Worm (Caenorhabditis elegans): ENCODE data around the gene Y11D7A.5.
A peak's percentile ranks its signal among the peaks of the same experiment; 100 is the strongest.
"Not testable (repeated sequence)": the region's sequence is repeated elsewhere in the genome, so short reads cannot be mapped to it uniquely, and the experiment has no call there.

Y11D7A.5 gene

ce11 chrIV:9256865-9257264 lies 11.5 kb upstream of the Y11D7A.5 start:
- TF ChIP-seq nhr-11 (tag; optimal IDR thresholded peaks at IDR 0.05) (no peak), unc-39 (tag; optimal IDR thresholded peaks at IDR 0.05) (no peak), mml-1 (tag; optimal IDR thresholded peaks at IDR 0.05) (no peak), nhr-237 (tag; optimal IDR thresholded peaks at IDR 0.05) (no peak), tbx-2 (tag; optimal IDR thresholded peaks at IDR 0.05) (no peak), nhr-77 (tag; optimal IDR thresholded peaks at IDR 0.05) (no peak), fkh-2 (tag; optimal IDR thresholded peaks at IDR 0.05) (no peak), ceh-28 (tag; optimal IDR thresholded peaks at IDR 0.05) (no peak), ztf-11 (tag; optimal IDR thresholded peaks at IDR 0.05) (no peak), nhr-28 (tag; optimal IDR thresholded peaks at IDR 0.05) (no peak), R02D3.7 (tag; optimal IDR thresholded peaks at IDR 0.05) (no peak), fkh-10 (GFP tag; optimal IDR thresholded peaks at IDR 0.05) (no peak), nfya-1 (tag; optimal IDR thresholded peaks at IDR 0.05; ENCODE audit: insufficient read depth) (no peak), nhr-67 (tag; optimal IDR thresholded peaks at IDR 0.05) (no peak), ZK546.5 (tag; optimal IDR thresholded peaks at IDR 0.05) (no peak), nhr-43 (tag; optimal IDR thresholded peaks at IDR 0.05; ENCODE audit: poor library complexity, severe bottlenecking) (no peak), elt-3 (tag; optimal IDR thresholded peaks at IDR 0.05) (no peak)

- TF ChIP-seq nhr-12 (tag; optimal IDR thresholded peaks at IDR 0.05) (no peak), pha-4 (tag; optimal IDR thresholded peaks at IDR 0.05) (no peak), nhr-237 (tag; optimal IDR thresholded peaks at IDR 0.05) (no peak), fos-1 (tag; optimal IDR thresholded peaks at IDR 0.05) (no peak), daf-12 (tag; optimal IDR thresholded peaks at IDR 0.05) (no peak), nhr-23 (tag; optimal IDR thresholded peaks at IDR 0.05) (no peak), ceh-82 (tag; optimal IDR thresholded peaks at IDR 0.05) (no peak), R02D3.7 (tag; optimal IDR thresholded peaks at IDR 0.05) (no peak), tbx-2 (tag; optimal IDR thresholded peaks at IDR 0.05) (no peak), nhr-43 (tag; optimal IDR thresholded peaks at IDR 0.05; ENCODE audit: poor library complexity, severe bottlenecking) (no peak), eor-1 (tag; optimal IDR thresholded peaks at IDR 0.05) (no peak), nhr-11 (tag; optimal IDR thresholded peaks at IDR 0.05) (no peak), lsy-12 (tag; optimal IDR thresholded peaks at IDR 0.05) (no peak), ztf-4 (tag; optimal IDR thresholded peaks at IDR 0.05) (no peak), ama-1 (optimal IDR thresholded peaks at IDR 0.05) (no peak), lin-39 (tag; optimal IDR thresholded peaks at IDR 0.05) (no peak), egl-27 (tag; optimal IDR thresholded peaks at IDR 0.05) (no peak), ceh-28 (tag; optimal IDR thresholded peaks at IDR 0.05) (no peak), nhr-25 (tag; optimal IDR thresholded peaks at IDR 0.05) (no peak)
Measured at ce11 chrIV:9256017-9256416, 10.7 kb upstream of the Y11D7A.5 start, which contains the start of gene Y11D7A.9. Gene Y11D7A.9, minus strand, starts transcription at chrIV:9256117.

ce11 chrIV:9251079-9251478 lies 5.8 kb upstream of the Y11D7A.5 start, which contains the start of gene Y11D7A.8:
Gene Y11D7A.8, plus strand, starts transcription at chrIV:9251379.
- TF ChIP-seq mdl-1 (tag; optimal IDR thresholded peaks at IDR 0.05) (no peak), nhr-12 (tag; optimal IDR thresholded peaks at IDR 0.05) (no peak), nhr-67 (tag; optimal IDR thresholded peaks at IDR 0.05) (no peak), aly-2 (tag; optimal IDR thresholded peaks at IDR 0.05) (no peak), elt-3 (tag; optimal IDR thresholded peaks at IDR 0.05) (no peak), nhr-25 (tag; optimal IDR thresholded peaks at IDR 0.05) (no peak), ZK546.5 (tag; optimal IDR thresholded peaks at IDR 0.05) (no peak)

DNA sequence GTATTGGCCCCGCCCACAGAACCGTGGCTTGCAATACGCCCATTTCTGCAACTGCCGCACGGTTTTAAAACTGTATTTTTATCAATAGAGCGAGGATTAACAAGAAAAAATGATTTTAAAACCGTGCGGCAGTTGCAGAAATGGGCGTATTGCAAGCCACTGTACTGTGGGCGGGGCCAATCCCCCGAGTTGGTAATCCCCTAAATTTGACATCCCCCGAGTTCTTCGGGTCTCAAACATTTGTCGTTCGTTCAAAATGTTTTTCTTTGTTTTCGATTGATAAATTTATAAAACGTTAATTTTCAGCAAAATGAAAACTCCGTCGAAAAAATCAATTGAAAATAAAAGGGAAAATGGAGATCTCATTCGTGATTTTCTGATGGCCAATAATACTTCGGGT lies 3.9 kb upstream of the Y11D7A.5 start, which contains the start of gene Y11D7A.7:
TSS of gene Y11D7A.7 (plus strand) at position 301 of the 400 bp plus-strand sequence.
- not testable (repeated sequence) for TF ChIP-seq egl-5 (tag; optimal IDR thresholded peaks at IDR 0.05); ZK546.5 (tag; optimal IDR thresholded peaks at IDR 0.05); fkh-10 (GFP tag; optimal IDR thresholded peaks at IDR 0.05)

ce11 chrIV:9243670-9244069 lies 1.7 kb downstream of the Y11D7A.5 start, which contains the start of gene rab-28:
Gene rab-28, minus strand, starts transcription at chrIV:9244012.
- no peak for TF ChIP-seq nhr-12 (tag; optimal IDR thresholded peaks at IDR 0.05)
- no peak for TF ChIP-seq nhr-25 (tag; optimal IDR thresholded peaks at IDR 0.05)

DNA sequence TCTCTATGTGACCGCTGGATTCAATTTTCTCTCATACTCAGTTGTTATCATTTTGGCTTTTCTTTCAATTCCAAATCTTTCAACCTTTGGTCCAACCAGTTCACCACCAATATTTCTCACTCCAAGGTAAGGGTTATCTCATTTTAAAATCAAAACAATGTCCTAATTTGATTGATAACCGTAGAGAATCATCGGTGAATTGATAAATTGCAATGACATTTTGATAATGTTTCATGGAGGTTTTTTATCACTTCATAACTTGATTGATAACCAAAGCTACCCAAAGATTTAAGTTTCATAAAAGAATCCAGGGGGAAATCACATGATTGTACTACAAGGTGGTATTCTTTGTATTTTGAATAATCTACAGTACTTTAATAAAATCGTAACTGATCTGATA lies 6.2 kb downstream of the Y11D7A.5 start:
- TF ChIP-seq pqm-1 (tag; optimal IDR thresholded peaks at IDR 0.05) = no peak
- no peak for TF ChIP-seq ama-1 (optimal IDR thresholded peaks at IDR 0.05)
- TF ChIP-seq nhr-25 (tag; optimal IDR thresholded peaks at IDR 0.05) = no peak
- TF ChIP-seq elt-3 (tag; optimal IDR thresholded peaks at IDR 0.05) = peak in 1 of 3 experiments; percentile 63
- TF ChIP-seq fos-1 (tag; optimal IDR thresholded peaks at IDR 0.05) = no peak
- TF ChIP-seq nhr-76 (tag; optimal IDR thresholded peaks at IDR 0.05) = no peak
- no peak for TF ChIP-seq ztf-11 (tag; optimal IDR thresholded peaks at IDR 0.05)
- TF ChIP-seq snpc-4 (tag; optimal IDR thresholded peaks at IDR 0.05) = no peak
